Fruit fly (Drosophila melanogaster): ENCODE results near the gene COX7AL.

Gene COX7AL

DNA sequence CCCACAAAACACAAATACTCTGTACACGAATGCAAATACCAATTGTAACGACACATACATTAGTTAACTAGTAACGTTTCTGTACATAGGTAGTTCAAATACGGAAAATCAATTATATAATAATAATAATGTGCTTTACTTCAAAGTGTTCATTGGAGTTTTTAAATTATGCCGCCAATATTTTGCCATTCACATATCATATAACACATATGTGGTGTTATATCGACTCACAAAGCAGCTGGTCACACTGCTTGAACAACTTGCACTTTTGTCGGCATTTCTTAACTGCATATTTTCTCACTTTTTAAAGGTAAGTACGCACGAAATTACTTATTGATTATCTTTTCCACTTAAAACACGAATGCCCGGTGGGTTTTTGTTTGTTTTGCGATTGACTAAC is 705 bp downstream of the COX7AL start, which contains the start of gene DppIII:
Gene DppIII (plus strand): TSS at position 227 of the 400 bp plus-strand sequence.
- TF ChIP-seq CG8301 (tag; optimal IDR thresholded peaks at IDR 0.05) (no peak), rn (GFP tag; IDR thresholded peaks at IDR 0.05) (no peak), Pif1B (GFP tag; optimal IDR thresholded peaks at IDR 0.05) (no peak), gl (tag; optimal IDR thresholded peaks at IDR 0.05) (no peak), CG34367 (tag; optimal IDR thresholded peaks at IDR 0.05) (no peak), CG17806 (tag; optimal IDR thresholded peaks at IDR 0.05) (no peak), CG4496 (GFP tag; IDR thresholded peaks at IDR 0.05) (no peak), CG8159 (tag; optimal IDR thresholded peaks at IDR 0.05) (no peak), CG14655 (GFP tag; optimal IDR thresholded peaks at IDR 0.05) (no peak), Snoo (tag; optimal IDR thresholded peaks at IDR 0.05) (no peak), D1 (tag; optimal IDR thresholded peaks at IDR 0.05) (no peak), fd96Ca (GFP tag; IDR thresholded peaks at IDR 0.05) (no peak), CG12605 (GFP tag; IDR thresholded peaks at IDR 0.05) (no peak), CG9948 (tag; optimal IDR thresholded peaks at IDR 0.05) (no peak), Ets98B (GFP tag; IDR thresholded peaks at IDR 0.05) (no peak), CG32121 (GFP tag; IDR thresholded peaks at IDR 0.05) (no peak), Pif1A (GFP tag; optimal IDR thresholded peaks at IDR 0.05) (no peak), CG15710 (tag; optimal IDR thresholded peaks at IDR 0.05) (no peak), EcR (GFP tag; optimal IDR thresholded peaks at IDR 0.05) (no peak), CG10348 (GFP tag; IDR thresholded peaks at IDR 0.05) (no peak)

DNA sequence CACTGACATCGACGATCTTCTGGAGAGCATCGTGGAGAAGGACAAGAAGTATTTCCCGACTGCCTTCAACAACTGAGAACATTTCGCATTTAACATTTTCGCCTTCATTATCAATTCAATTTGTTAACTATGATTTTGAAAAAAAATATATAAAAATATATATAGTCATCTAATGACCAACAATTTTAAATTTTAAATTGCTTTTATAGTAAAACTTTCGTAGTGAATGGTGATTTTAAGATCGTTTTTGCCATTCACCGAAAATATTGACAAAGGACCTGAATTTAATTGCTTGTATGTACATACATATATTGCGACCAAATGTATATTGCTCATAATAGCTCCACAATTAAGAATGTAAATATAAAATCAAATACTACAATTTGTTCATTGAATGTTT is 3.8 kb downstream of the COX7AL start, which contains the start of gene CG7352:
Gene CG7352 (plus strand): TSS at position 301 of the 400 bp plus-strand sequence.
- no peak for TF ChIP-seq Pif1B (GFP tag; optimal IDR thresholded peaks at IDR 0.05)
- no peak for TF ChIP-seq CG17806 (tag; optimal IDR thresholded peaks at IDR 0.05)
- no peak for TF ChIP-seq CG8301 (tag; optimal IDR thresholded peaks at IDR 0.05)
- TF ChIP-seq CG4496 (GFP tag; IDR thresholded peaks at IDR 0.05), result no peak
- no peak for TF ChIP-seq Snoo (tag; optimal IDR thresholded peaks at IDR 0.05)
- TF ChIP-seq rn (GFP tag; IDR thresholded peaks at IDR 0.05), result no peak
- TF ChIP-seq Ets98B (GFP tag; IDR thresholded peaks at IDR 0.05), result no peak
- no peak for TF ChIP-seq CG15710 (tag; optimal IDR thresholded peaks at IDR 0.05)
- no peak for TF ChIP-seq fd96Ca (GFP tag; IDR thresholded peaks at IDR 0.05)
- no peak for TF ChIP-seq CG12605 (GFP tag; IDR thresholded peaks at IDR 0.05)
- TF ChIP-seq CG10348 (GFP tag; IDR thresholded peaks at IDR 0.05), result no peak
- no peak for TF ChIP-seq CG13204 (GFP tag; optimal IDR thresholded peaks at IDR 0.05)
- no peak for TF ChIP-seq EcR (GFP tag; optimal IDR thresholded peaks at IDR 0.05)
- no peak for TF ChIP-seq CG14655 (GFP tag; optimal IDR thresholded peaks at IDR 0.05)
- TF ChIP-seq CG9948 (tag; optimal IDR thresholded peaks at IDR 0.05), result no peak

DNA sequence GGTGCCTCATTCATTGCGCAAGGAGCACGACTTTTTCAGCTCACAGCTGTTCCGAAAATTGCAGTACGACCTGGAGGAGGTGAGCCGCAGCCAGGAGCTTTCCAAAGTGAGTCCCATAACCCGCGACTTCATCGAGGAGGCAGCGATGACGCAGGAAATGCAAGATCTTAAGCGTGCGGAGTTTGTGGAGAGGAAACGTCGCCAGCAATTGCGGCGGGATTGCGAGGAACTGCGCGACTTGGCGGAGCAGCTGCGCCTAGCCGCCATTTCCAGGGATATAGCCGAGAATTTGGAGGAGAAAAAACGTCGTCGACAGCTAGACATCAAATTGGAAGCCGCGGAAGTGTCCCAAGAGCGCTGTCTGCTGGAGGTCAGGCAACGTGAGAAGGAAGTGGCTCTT is 4.4 kb downstream of the COX7AL start:
- no peak for TF ChIP-seq Pif1B (GFP tag; optimal IDR thresholded peaks at IDR 0.05)
- TF ChIP-seq gl (tag; optimal IDR thresholded peaks at IDR 0.05), result no peak
- TF ChIP-seq EcR (GFP tag; optimal IDR thresholded peaks at IDR 0.05), result no peak
- TF ChIP-seq CG32121 (GFP tag; IDR thresholded peaks at IDR 0.05), result no peak
- TF ChIP-seq CG10348 (GFP tag; IDR thresholded peaks at IDR 0.05), result no peak
- no peak for TF ChIP-seq CG17806 (tag; optimal IDR thresholded peaks at IDR 0.05)

DNA sequence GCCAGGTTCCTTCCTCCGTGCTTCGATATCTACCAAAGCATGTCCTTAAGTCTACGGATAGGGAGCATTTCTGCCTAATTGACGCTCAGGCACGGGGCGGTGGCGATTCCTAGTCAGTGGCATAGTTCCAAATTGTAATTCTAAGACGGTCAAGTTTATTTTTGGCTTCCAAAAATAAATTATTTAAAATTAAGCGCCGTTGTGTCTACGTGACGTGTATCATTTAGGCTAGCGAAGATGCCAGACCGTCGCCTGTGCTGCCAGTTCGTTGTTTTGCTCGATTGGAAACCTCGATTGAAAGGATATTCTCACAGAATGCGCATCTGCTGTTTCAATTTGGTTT is 5.6 kb downstream of the COX7AL start:
- TF ChIP-seq CG17806 (tag; optimal IDR thresholded peaks at IDR 0.05) (no peak), CG15710 (tag; optimal IDR thresholded peaks at IDR 0.05) (no peak), CG32121 (GFP tag; IDR thresholded peaks at IDR 0.05) (no peak), Pif1B (GFP tag; optimal IDR thresholded peaks at IDR 0.05) (no peak), Ets98B (GFP tag; IDR thresholded peaks at IDR 0.05) (no peak), CG8159 (tag; optimal IDR thresholded peaks at IDR 0.05) (no peak), rn (GFP tag; IDR thresholded peaks at IDR 0.05) (no peak), EcR (GFP tag; optimal IDR thresholded peaks at IDR 0.05) (no peak), fd96Ca (GFP tag; IDR thresholded peaks at IDR 0.05) (no peak), gl (tag; optimal IDR thresholded peaks at IDR 0.05) (no peak), CG14655 (GFP tag; optimal IDR thresholded peaks at IDR 0.05) (no peak), CG12605 (GFP tag; IDR thresholded peaks at IDR 0.05) (no peak), CG10348 (GFP tag; IDR thresholded peaks at IDR 0.05) (no peak), CG4496 (GFP tag; IDR thresholded peaks at IDR 0.05) (no peak), Pif1A (GFP tag; optimal IDR thresholded peaks at IDR 0.05) (no peak), Snoo (tag; optimal IDR thresholded peaks at IDR 0.05) (no peak), CG34367 (tag; optimal IDR thresholded peaks at IDR 0.05) (no peak), D1 (tag; optimal IDR thresholded peaks at IDR 0.05) (no peak), CG13204 (GFP tag; optimal IDR thresholded peaks at IDR 0.05) (no peak)

DNA sequence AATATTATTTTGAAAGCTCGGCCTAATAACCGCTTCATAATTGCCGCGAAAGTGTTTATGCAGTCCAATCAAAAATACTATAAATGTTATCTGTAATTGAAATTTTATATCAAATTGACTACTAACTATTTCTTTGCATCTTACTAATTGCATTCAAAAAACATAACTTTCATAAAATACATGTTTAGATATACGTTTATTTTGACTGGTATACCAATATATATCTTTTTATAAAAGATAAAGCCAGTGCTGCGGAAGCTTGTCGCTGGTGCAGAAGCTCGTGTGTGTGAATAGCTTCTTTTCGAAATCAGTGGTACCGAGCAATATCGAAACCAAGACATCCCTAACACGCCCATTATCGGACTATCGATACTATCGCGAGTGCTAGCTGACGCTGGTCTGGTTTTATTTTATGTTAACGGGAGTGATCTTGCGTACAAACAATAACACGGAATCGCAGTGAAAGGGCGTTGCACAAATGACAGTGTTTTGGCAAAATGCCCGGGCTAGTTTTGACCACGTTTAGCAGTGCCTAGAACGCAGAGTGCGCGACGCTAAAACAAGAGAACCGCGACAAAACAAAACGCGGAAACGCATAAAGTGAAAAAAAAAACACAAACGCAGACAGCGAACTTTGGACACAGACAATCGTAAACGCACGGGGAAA is 6.1 kb downstream of the COX7AL start, which contains the start of gene Atg13:
Gene Atg13 (plus strand): TSS at position 367 of the 667 bp plus-strand sequence.
- TF ChIP-seq CG4496 (GFP tag; IDR thresholded peaks at IDR 0.05) (peak; percentile 84), Ets98B (GFP tag; IDR thresholded peaks at IDR 0.05) (peak; percentile 71), CG12605 (GFP tag; IDR thresholded peaks at IDR 0.05) (peak; percentile 87), CG8159 (tag; optimal IDR thresholded peaks at IDR 0.05) (peak; percentile 63), CG34367 (tag; optimal IDR thresholded peaks at IDR 0.05) (peak; percentile 71), fd96Ca (GFP tag; IDR thresholded peaks at IDR 0.05) (peak; percentile 66; the same call in 2 of the 3 replicates), EcR (GFP tag; optimal IDR thresholded peaks at IDR 0.05) (peak; percentile 30), Pif1B (GFP tag; optimal IDR thresholded peaks at IDR 0.05) (no peak), CG8301 (tag; optimal IDR thresholded peaks at IDR 0.05) (peak; percentile 83), rn (GFP tag; IDR thresholded peaks at IDR 0.05) (no peak), Pif1A (GFP tag; optimal IDR thresholded peaks at IDR 0.05) (no peak), CG17806 (tag; optimal IDR thresholded peaks at IDR 0.05) (peak; percentile 45), gl (tag; optimal IDR thresholded peaks at IDR 0.05) (peak; percentile 94), D1 (tag; optimal IDR thresholded peaks at IDR 0.05) (no peak), CG10348 (GFP tag; IDR thresholded peaks at IDR 0.05) (no peak), CG15710 (tag; optimal IDR thresholded peaks at IDR 0.05) (peak; percentile 42), CG9948 (tag; optimal IDR thresholded peaks at IDR 0.05) (peak; percentile 2), CG13204 (GFP tag; optimal IDR thresholded peaks at IDR 0.05) (no peak), Snoo (tag; optimal IDR thresholded peaks at IDR 0.05) (peak; percentile 50), CG32121 (GFP tag; IDR thresholded peaks at IDR 0.05) (peak; percentile 79), CG14655 (GFP tag; optimal IDR thresholded peaks at IDR 0.05) (no peak)
